Fruit fly (Drosophila melanogaster) whole organism, pupa: ENCODE results near the gene CG17784.

Experiments used
- CG10348 ChIP-seq: fragments of 200-800 bp; sonication (Bioruptor generic); IDR thresholded peaks from 2 replicates; pipeline ENCODE4 v1.3.6; 2022; ENCODE audit warnings: missing biosample characterization, missing genetic modification characterization
- CG12605 ChIP-seq: fragments of 200-800 bp; sonication (Bioruptor generic); IDR thresholded peaks from 2 replicates; pipeline ENCODE4 v1.3.6; 2022; ENCODE audit warnings: missing biosample characterization, missing genetic modification characterization
- CG32121 ChIP-seq: fragments of 200-800 bp; sonication (Bioruptor generic); IDR thresholded peaks from 2 replicates; pipeline ENCODE4 v1.3.6; 2022; ENCODE audit warnings: missing biosample characterization, missing genetic modification characterization
- CG34367 ChIP-seq: fragments of 200-800 bp; sonication (Bioruptor generic); optimal IDR thresholded peaks from 2 replicates; lab custom pipeline; 2018; ENCODE audit warnings: missing biosample characterization, mild to moderate bottlenecking, missing genetic modification characterization
- D1 ChIP-seq: fragments of 200-800 bp; sonication (Bioruptor generic); optimal IDR thresholded peaks from 2 replicates; lab custom pipeline; 2018; ENCODE audit warnings: missing biosample characterization, mild to moderate bottlenecking, missing genetic modification characterization, moderate library complexity
- EcR ChIP-seq: fragments of 200-800 bp; sonication (Bioruptor generic); optimal IDR thresholded peaks from 3 replicates; lab custom pipeline; 2019; ENCODE audit warnings: missing biosample characterization, missing genetic modification characterization, mild to moderate bottlenecking, moderate library complexity, missing genetic modification reagents
- Ets98B ChIP-seq: fragments of 200-800 bp; sonication (Bioruptor generic); IDR thresholded peaks from 2 replicates; pipeline ENCODE4 v1.3.6; 2022; ENCODE audit warnings: missing biosample characterization, missing genetic modification characterization
- Pif1B ChIP-seq: fragments of 200-800 bp; sonication (Bioruptor generic); optimal IDR thresholded peaks from 3 replicates; lab custom pipeline; 2016; ENCODE audit warnings: missing biosample characterization, missing genetic modification characterization
- fd96Ca ChIP-seq: fragments of 200-800 bp; sonication (Bioruptor generic); IDR thresholded peaks from 3 replicates; pipeline ENCODE4 v1.3.6; 2022; ENCODE audit warnings: missing biosample characterization, missing genetic modification characterization
- gl ChIP-seq: fragments of 200-800 bp; sonication (Bioruptor generic); optimal IDR thresholded peaks from 2 replicates; lab custom pipeline; 2018; ENCODE audit warnings: missing biosample characterization, mild to moderate bottlenecking, missing genetic modification characterization

dm6 chr3R:24367120-24367519 lies 2.3 kb upstream of the CG17784 start, which contains the start of gene CG42811:
- TF ChIP-seq CG34367 (tag; lab: Kevin White, UChicago): no peak
- no peak for TF ChIP-seq Pif1B
- TF ChIP-seq CG32121: no peak
- TF ChIP-seq D1 (tag; lab: Kevin White, UChicago): no peak
- no peak for TF ChIP-seq gl (tag; lab: Kevin White, UChicago)
- no peak for TF ChIP-seq EcR (GFP tag; lab: Kevin White, UChicago)
- no peak for TF ChIP-seq Ets98B (GFP tag; lab: Robert Waterston, UW)
- TF ChIP-seq CG10348 (GFP tag; lab: Robert Waterston, UW): no peak
- TF ChIP-seq CG12605: no peak
- no peak for TF ChIP-seq fd96Ca (GFP tag; lab: Robert Waterston, UW)
